Fruit fly (Drosophila melanogaster): ENCODE data around the gene CG12541.

CG12541 gene

DNA sequence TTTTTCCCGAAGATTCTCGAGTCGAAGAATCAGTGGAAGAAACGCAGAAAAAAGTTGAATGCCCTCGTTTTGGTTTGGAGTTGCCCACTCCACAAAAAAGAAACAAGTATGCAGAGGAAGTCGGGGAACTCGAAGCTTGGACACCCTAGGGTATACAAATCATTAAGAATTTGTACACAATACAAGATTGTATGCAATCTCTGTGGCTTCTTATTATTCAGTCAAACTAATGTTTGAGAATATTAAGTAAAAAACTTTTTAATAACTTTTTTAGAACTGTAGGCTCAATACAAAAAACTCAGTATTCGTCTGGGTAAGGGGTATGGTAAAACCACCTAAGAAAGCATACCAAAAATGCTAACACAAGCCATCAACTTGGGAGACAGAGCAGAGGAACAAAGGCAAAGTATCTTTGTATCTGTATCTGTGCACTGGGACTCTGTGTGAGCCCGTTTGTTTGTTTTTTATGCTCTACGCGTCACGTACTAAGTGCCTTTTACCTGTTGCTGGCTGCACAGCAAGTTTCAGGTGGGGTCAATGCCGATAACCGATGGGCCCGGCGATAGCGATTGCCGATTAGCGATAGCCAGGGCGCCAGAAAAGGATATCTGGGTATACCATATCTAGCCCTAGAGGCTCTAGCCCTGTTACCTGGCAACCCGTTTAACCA, 80.5 kb downstream of the CG12541 start (continued):
- TF ChIP-seq cwo (GFP tag; optimal IDR thresholded peaks at IDR 0.05) (peak; percentile 49), CG11085 (GFP tag; IDR thresholded peaks at IDR 0.05) (no peak; the same call in 1 of the 2 replicates), Pdp1 (GFP tag; optimal IDR thresholded peaks at IDR 0.05) (peak; percentile 71 to 80), esg (GFP tag; conservative IDR thresholded peaks at IDR 0.05) (peak; percentile 56), Dek (tag; optimal IDR thresholded peaks at IDR 0.05) (peak; percentile 44), Fer2 (tag; optimal IDR thresholded peaks at IDR 0.05) (no peak), tup (GFP tag; optimal IDR thresholded peaks at IDR 0.05) (peak; percentile 54), sob (GFP tag; IDR thresholded peaks at IDR 0.05) (peak; percentile 71), nerfin-1 (tag; optimal IDR thresholded peaks at IDR 0.05) (peak; percentile 59), NFAT (GFP tag; IDR thresholded peaks at IDR 0.05) (no peak), sug (tag; optimal IDR thresholded peaks at IDR 0.05) (no peak), nmo (GFP tag; optimal IDR thresholded peaks at IDR 0.05) (peak; percentile 90), CG17612 (GFP tag; IDR thresholded peaks at IDR 0.05) (no peak), H2.0 (GFP tag; IDR thresholded peaks at IDR 0.05) (peak; percentile 66), Ets97D (GFP tag; optimal IDR thresholded peaks at IDR 0.05) (peak; percentile 37), crp (GFP tag; optimal IDR thresholded peaks at IDR 0.05) (no peak), CG34376 (GFP tag; optimal IDR thresholded peaks at IDR 0.05) (no peak), crol (GFP tag; IDR thresholded peaks at IDR 0.05) (0 out of 2 replicates have a peak, but pooled peaks have one; percentile 34), gfzf (GFP tag; optimal IDR thresholded peaks at IDR 0.05) (no peak), bowl (GFP tag; IDR thresholded peaks at IDR 0.05) (no peak), lmd (GFP tag; IDR thresholded peaks at IDR 0.05) (peak; percentile 64), CG15601 (tag; optimal IDR thresholded peaks at IDR 0.05) (peak; percentile 88), CG31441 (GFP tag; IDR thresholded peaks at IDR 0.05) (peak; percentile 83), CG10366 (GFP tag; IDR thresholded peaks at IDR 0.05) (peak; percentile 77), Elba2 (GFP tag; optimal IDR thresholded peaks at IDR 0.05) (peak; percentile 28), maf-S (GFP tag; optimal IDR thresholded peaks at IDR 0.05) (peak; percentile 70), CG7963 (GFP tag; IDR thresholded peaks at IDR 0.05; ENCODE audit: partially characterized antibody) (peak; percentile 60; the same call in 1 of the 3 replicates), CG31365 (tag; optimal IDR thresholded peaks at IDR 0.05) (no peak), cato (GFP tag; optimal IDR thresholded peaks at IDR 0.05; ENCODE audit: borderline replicate concordance) (peak; percentile 6), gem (tag; optimal IDR thresholded peaks at IDR 0.05) (peak; percentile 91), da (GFP tag; optimal IDR thresholded peaks at IDR 0.05) (peak; percentile 33), gcm (GFP tag; optimal IDR thresholded peaks at IDR 0.05) (peak; percentile 77), prd (optimal IDR thresholded peaks at IDR 0.05) (no peak), prd (GFP tag; IDR thresholded peaks at IDR 0.05) (peak; percentile 81), dpn (GFP tag; optimal IDR thresholded peaks at IDR 0.05) (peak; percentile 64 to 82), Atf-2 (GFP tag; optimal IDR thresholded peaks at IDR 0.05) (peak; percentile 78), gro (GFP tag; optimal IDR thresholded peaks at IDR 0.05) (peak; percentile 68), CG4360 (GFP tag; IDR thresholded peaks at IDR 0.05) (peak; percentile 7; the same call in 1 of the 2 replicates), yki (optimal IDR thresholded peaks at IDR 0.05) (no peak), Sin3A (optimal IDR thresholded peaks at IDR 0.05) (no peak), sr (GFP tag; IDR thresholded peaks at IDR 0.05) (no peak), slbo (GFP tag; IDR thresholded peaks at IDR 0.05) (peak; percentile 66), peb (GFP tag; IDR thresholded peaks at IDR 0.05) (peak; percentile 82), CG7271 (tag; optimal IDR thresholded peaks at IDR 0.05) (peak; percentile 18), unc-4 (GFP tag; IDR thresholded peaks at IDR 0.05; ENCODE audit: partially characterized antibody) (no peak), D (optimal IDR thresholded peaks at IDR 0.05) (peak; percentile 50), D (GFP tag; optimal IDR thresholded peaks at IDR 0.05) (peak; percentile 79), disco-r (GFP tag; optimal IDR thresholded peaks at IDR 0.05) (peak; percentile 46), bcd (GFP tag; optimal IDR thresholded peaks at IDR 0.05) (peak; percentile 75), onecut (GFP tag; IDR thresholded peaks at IDR 0.05) (peak; percentile 38; the same call in 1 of the 2 replicates), CG6175 (GFP tag; IDR thresholded peaks at IDR 0.05) (0 out of 3 replicates have a peak, but pooled peaks have one; percentile 23)

Measured in whole organism, embryonic.